Fruit fly (Drosophila melanogaster) Kc167 (cell line): ENCODE data around the gene CG13614.

Experiments
- Sin3A ChIP-seq: fragments of >200 bp; optimal IDR thresholded peaks from 2 replicates; lab custom pipeline; 2018; ENCODE audit warnings: missing external identifiers
- h ChIP-seq: fragments of >200 bp; optimal IDR thresholded peaks from 3 replicates; lab custom pipeline; 2018; ENCODE audit warnings: missing external identifiers
- insv ChIP-seq: fragments of >200 bp; optimal IDR thresholded peaks from 3 replicates; lab custom pipeline; 2018; ENCODE audit warnings: missing external identifiers
- psq ChIP-seq: fragments of >200 bp; optimal IDR thresholded peaks from 2 replicates; lab custom pipeline; 2017; ENCODE audit warnings: missing external identifiers
- ttk ChIP-seq: sonication (Bioruptor generic); optimal IDR thresholded peaks from 2 replicates; lab custom pipeline; 2017; ENCODE audit warnings: missing external identifiers

DNA sequence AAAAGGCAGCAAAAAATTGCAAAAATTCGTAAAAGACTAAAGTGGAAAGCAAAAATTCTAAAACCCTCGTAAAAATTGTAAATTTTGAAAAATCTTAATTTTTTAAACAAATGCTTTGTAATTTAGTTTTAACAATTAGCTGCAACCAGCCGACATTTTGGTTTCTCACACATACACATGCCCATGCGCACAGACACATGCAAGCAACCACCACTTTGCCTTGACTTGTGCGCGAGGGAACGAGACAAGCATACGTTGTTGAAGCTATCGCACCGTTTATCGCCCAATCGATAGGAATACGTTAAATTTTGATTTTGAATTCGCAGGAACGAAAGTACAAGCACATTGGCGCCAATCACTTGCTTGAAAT lies 49.0 kb upstream of the CG13614 start:
- no peak for TF ChIP-seq psq (lab: Kevin White, UChicago)
- TF ChIP-seq insv (lab: Kevin White, UChicago): no peak
- no peak for TF ChIP-seq Sin3A (lab: Kevin White, UChicago)
- TF ChIP-seq h (lab: Kevin White, UChicago): no peak
- TF ChIP-seq ttk (lab: Kevin White, UChicago): no peak
